Worm (Caenorhabditis elegans) whole organism, L1 larva: ENCODE results near the gene srh-70.
A peak's percentile ranks its signal among the peaks of the same experiment; 100 is the strongest.

Source experiments
- C16A3.4 ChIP-seq: fragments of 150-350 bp; optimal IDR thresholded peaks from 2 replicates; lab custom pipeline; 2014; ENCODE audit warnings: missing biosample characterization, missing genetic modification characterization
- aha-1 ChIP-seq: fragments of 150-350 bp; optimal IDR thresholded peaks from 2 replicates; lab custom pipeline; 2014; ENCODE audit warnings: missing biosample characterization, missing genetic modification characterization
- alr-1 ChIP-seq: fragments of 200-800 bp; sonication (Bioruptor generic); optimal IDR thresholded peaks from 2 replicates; lab custom pipeline; 2018; ENCODE audit warnings: borderline replicate concordance, mild to moderate bottlenecking, missing genetic modification characterization, missing compliant biosample characterization
- aly-2 ChIP-seq: fragments of 150-350 bp; optimal IDR thresholded peaks from 2 replicates; lab custom pipeline; 2014; ENCODE audit warnings: missing biosample characterization, missing genetic modification characterization
- ama-1 ChIP-seq: fragments of 150-350 bp; optimal IDR thresholded peaks from 2 replicates; lab custom pipeline; 2014
- ceh-63 ChIP-seq: fragments of 200-800 bp; sonication (Bioruptor generic); optimal IDR thresholded peaks from 2 replicates; lab custom pipeline; 2018; ENCODE audit warnings: mild to moderate bottlenecking, missing genetic modification characterization, missing compliant biosample characterization
- ceh-8 ChIP-seq: fragments of 200-800 bp; sonication (Bioruptor generic); optimal IDR thresholded peaks from 2 replicates; lab custom pipeline; 2018; ENCODE audit warnings: mild to moderate bottlenecking, missing genetic modification characterization, moderate library complexity, missing compliant biosample characterization
- ceh-88 ChIP-seq: fragments of 200-800 bp; sonication (Bioruptor generic); IDR thresholded peaks from 2 replicates; pipeline ENCODE4 v1.3.6; 2022; ENCODE audit warnings: missing genetic modification characterization, missing compliant biosample characterization
- ceh-90 ChIP-seq: sonication (generic microtip); optimal IDR thresholded peaks from 2 replicates; lab custom pipeline; 2016; ENCODE audit warnings: missing genetic modification characterization, missing compliant biosample characterization
- ces-1 ChIP-seq: fragments of 150-350 bp; optimal IDR thresholded peaks from 2 replicates; lab custom pipeline; 2014; ENCODE audit warnings: missing biosample characterization, missing genetic modification reagents, missing genetic modification characterization
- dpl-1 ChIP-seq, 3 experiments: fragments of 150-350 bp in 2 of 3; sonication (generic microtip) in 1 of 3; optimal IDR thresholded peaks; 2 replicates each; lab custom pipeline; 2014 to 2017; ENCODE audit warnings: missing biosample characterization in 3 of 3, missing genetic modification characterization in 3 of 3, missing genetic modification reagents in 3 of 3
- dsc-1 ChIP-seq: sonication (generic microtip); optimal IDR thresholded peaks from 2 replicates; lab custom pipeline; 2016; ENCODE audit warnings: mild to moderate bottlenecking, missing genetic modification characterization, missing compliant biosample characterization
- efl-1 ChIP-seq, 4 experiments: fragments of 150-350 bp; optimal IDR thresholded peaks in 3 of 4; peaks in 1 of 4; 1 replicate in 1 of 4; 2 replicates in 3 of 4; lab custom pipeline; 2014; ENCODE audit warnings: missing biosample characterization in 2 of 4, missing genetic modification characterization in 2 of 4, missing genetic modification reagents in 2 of 4
- efl-3 ChIP-seq: fragments of 200-800 bp; sonication (Bioruptor generic); optimal IDR thresholded peaks from 2 replicates; lab custom pipeline; 2018; ENCODE audit warnings: mild to moderate bottlenecking, missing genetic modification characterization, missing compliant biosample characterization
- egl-27 ChIP-seq, 2 experiments: fragments of 150-350 bp in 1 of 2; sonication (generic microtip); optimal IDR thresholded peaks; 3 replicates each; lab custom pipeline; 2017 to 2018; ENCODE audit warnings: missing biosample characterization in 2 of 2, missing genetic modification characterization in 2 of 2, missing genetic modification reagents in 2 of 2
- fkh-10 ChIP-seq: sonication (generic microtip); optimal IDR thresholded peaks from 2 replicates; lab custom pipeline; 2017; ENCODE audit warnings: missing biosample characterization, missing genetic modification reagents, missing genetic modification characterization
- fkh-4 ChIP-seq: sonication (generic microtip); optimal IDR thresholded peaks from 2 replicates; lab custom pipeline; 2016; ENCODE audit warnings: missing compliant biosample characterization, missing genetic modification characterization, borderline replicate concordance
- fkh-8 ChIP-seq: sonication (generic microtip); optimal IDR thresholded peaks from 2 replicates; lab custom pipeline; 2016; ENCODE audit warnings: mild to moderate bottlenecking, missing genetic modification characterization, missing compliant biosample characterization
- grh-1 ChIP-seq: fragments of 200-800 bp; sonication (Bioruptor generic); IDR thresholded peaks from 2 replicates; pipeline ENCODE4 v1.3.6; 2022; ENCODE audit warnings: missing genetic modification reagents, missing genetic modification characterization, missing compliant biosample characterization
- hlh-17 ChIP-seq: fragments of 200-800 bp; sonication (Bioruptor generic); optimal IDR thresholded peaks from 2 replicates; lab custom pipeline; 2018; ENCODE audit warnings: missing genetic modification characterization, mild to moderate bottlenecking, missing compliant biosample characterization, moderate library complexity, borderline replicate concordance
- irx-1 ChIP-seq: sonication (generic microtip); optimal IDR thresholded peaks from 2 replicates; lab custom pipeline; 2016; ENCODE audit warnings: missing genetic modification characterization, missing compliant biosample characterization
- isw-1 ChIP-seq: fragments of 200-800 bp; sonication (Bioruptor generic); IDR thresholded peaks from 2 replicates; pipeline ENCODE4 v1.3.6; 2022; ENCODE audit warnings: missing genetic modification characterization, missing compliant biosample characterization
- jun-1 ChIP-seq: fragments of 150-350 bp; optimal IDR thresholded peaks from 2 replicates; lab custom pipeline; 2014; ENCODE audit warnings: missing biosample characterization, missing genetic modification reagents, missing genetic modification characterization
- lin-13 ChIP-seq: fragments of 150-350 bp; optimal IDR thresholded peaks from 2 replicates; lab custom pipeline; 2014; ENCODE audit warnings: missing biosample characterization, missing genetic modification reagents, missing genetic modification characterization
- lin-14 ChIP-seq: fragments of 200-800 bp; sonication (Bioruptor generic); optimal IDR thresholded peaks from 2 replicates; lab custom pipeline; 2018; ENCODE audit warnings: mild to moderate bottlenecking, missing genetic modification characterization, moderate library complexity, missing compliant biosample characterization
- lin-35 ChIP-seq, 2 experiments: fragments of 150-350 bp; optimal IDR thresholded peaks; 2 replicates each; lab custom pipeline; 2014; ENCODE audit warnings: missing biosample characterization in 2 of 2, missing genetic modification characterization in 2 of 2, missing genetic modification reagents in 2 of 2
- nhr-12 ChIP-seq: sonication (generic microtip); optimal IDR thresholded peaks from 2 replicates; lab custom pipeline; 2017; ENCODE audit warnings: missing biosample characterization, missing genetic modification characterization
- nhr-20 ChIP-seq: sonication (generic microtip); optimal IDR thresholded peaks from 2 replicates; lab custom pipeline; 2016; ENCODE audit warnings: mild to moderate bottlenecking, missing genetic modification characterization, missing compliant biosample characterization
- nhr-28 ChIP-seq: fragments of 150-350 bp; optimal IDR thresholded peaks from 2 replicates; lab custom pipeline; 2014; ENCODE audit warnings: missing biosample characterization, missing genetic modification characterization
- nhr-47 ChIP-seq: sonication (generic microtip); optimal IDR thresholded peaks from 2 replicates; lab custom pipeline; 2016; ENCODE audit warnings: mild to moderate bottlenecking, missing genetic modification characterization, moderate library complexity, missing compliant biosample characterization
- nhr-71 ChIP-seq: sonication (generic microtip); optimal IDR thresholded peaks from 2 replicates; lab custom pipeline; 2016; ENCODE audit warnings: mild to moderate bottlenecking, missing genetic modification characterization, moderate library complexity, missing compliant biosample characterization
- nhr-77 ChIP-seq: fragments of 150-350 bp; optimal IDR thresholded peaks from 2 replicates; lab custom pipeline; 2014; ENCODE audit warnings: missing biosample characterization, missing genetic modification characterization
- nhr-85 ChIP-seq: sonication (generic microtip); peaks from one replicate; lab custom pipeline; 2016; ENCODE audit warnings: missing genetic modification characterization, inconsistent platforms, missing compliant biosample characterization
- nhr-90 ChIP-seq: sonication (generic microtip); optimal IDR thresholded peaks from 2 replicates; lab custom pipeline; 2016; ENCODE audit warnings: mild to moderate bottlenecking, missing genetic modification characterization, missing compliant biosample characterization; ENCODE audit not compliant: poor library complexity
- pax-3 ChIP-seq: fragments of 200-800 bp; sonication (Bioruptor generic); optimal IDR thresholded peaks from 2 replicates; lab custom pipeline; 2018; ENCODE audit warnings: mild to moderate bottlenecking, missing genetic modification characterization, moderate library complexity, missing compliant biosample characterization
- pqm-1 ChIP-seq: sonication (generic microtip); optimal IDR thresholded peaks from 3 replicates; lab custom pipeline; 2017; ENCODE audit warnings: missing biosample characterization, missing genetic modification characterization
- rnt-1 ChIP-seq: sonication (generic microtip); optimal IDR thresholded peaks from 2 replicates; lab custom pipeline; 2016; ENCODE audit warnings: mild to moderate bottlenecking, missing genetic modification characterization, moderate library complexity, missing compliant biosample characterization
- skn-1 ChIP-seq: fragments of 150-350 bp; optimal IDR thresholded peaks from 2 replicates; lab custom pipeline; 2014; ENCODE audit warnings: missing biosample characterization, missing genetic modification characterization
- sptf-1 ChIP-seq: fragments of 150-350 bp; optimal IDR thresholded peaks from 2 replicates; lab custom pipeline; 2014; ENCODE audit warnings: missing biosample characterization, missing genetic modification characterization
- sup-37 ChIP-seq: fragments of 200-800 bp; sonication (Bioruptor generic); optimal IDR thresholded peaks from 2 replicates; lab custom pipeline; 2018; ENCODE audit warnings: mild to moderate bottlenecking, missing genetic modification characterization, missing compliant biosample characterization
- tbx-2 ChIP-seq: sonication (generic microtip); optimal IDR thresholded peaks from 2 replicates; lab custom pipeline; 2016; ENCODE audit warnings: missing genetic modification characterization, missing compliant biosample characterization
- unc-130 ChIP-seq: fragments of 150-350 bp; optimal IDR thresholded peaks from 2 replicates; lab custom pipeline; 2017; ENCODE audit warnings: missing biosample characterization, missing genetic modification characterization, inconsistent platforms
- unc-30 ChIP-seq: sonication (generic microtip); optimal IDR thresholded peaks from 2 replicates; lab custom pipeline; 2017; ENCODE audit warnings: missing biosample characterization, missing genetic modification characterization
- vab-15 ChIP-seq: sonication (generic microtip); optimal IDR thresholded peaks from 2 replicates; lab custom pipeline; 2017; ENCODE audit warnings: missing genotype, mild to moderate bottlenecking, missing genetic modification characterization, missing compliant biosample characterization
- zag-1 ChIP-seq: fragments of 150-350 bp; optimal IDR thresholded peaks from 2 replicates; lab custom pipeline; 2014; ENCODE audit warnings: missing biosample characterization, missing genetic modification characterization
- zip-4 ChIP-seq: fragments of 200-800 bp; sonication (Bioruptor generic); optimal IDR thresholded peaks from 2 replicates; lab custom pipeline; 2018; ENCODE audit warnings: mild to moderate bottlenecking, missing genetic modification characterization, moderate library complexity, missing compliant biosample characterization

srh-70 gene

ce11 chrII:12499969-12500368, 18.7 kb downstream of the srh-70 start:
- TF ChIP-seq ceh-8 (GFP tag; lab: Kevin White, UChicago) (no peak), fkh-10 (GFP tag; lab: Kevin White, UChicago) (peak; percentile 78), dpl-1 (GFP tag; optimal IDR thresholded peaks at IDR 0.05; lab: Kevin White, UChicago) (peak in 1 of 3 experiments; percentile 21), nhr-71 (peak; percentile 18), efl-1 (optimal IDR thresholded peaks at IDR 0.05; lab: Kevin White, UChicago) (peak; percentile 8 to 72), efl-1 (GFP tag; optimal IDR thresholded peaks at IDR 0.05 in 1 of 2; lab: Kevin White, UChicago) (peak; percentile 29 to 80), lin-14 (GFP tag; lab: Kevin White, UChicago) (peak; percentile 67)

ce11 chrII:12496981-12497380, 21.7 kb downstream of the srh-70 start, which contains the start of gene T21B4.3:
Gene T21B4.3 (minus strand): TSS chrII:12497081.
- TF ChIP-seq efl-3: no peak
- no peak for TF ChIP-seq lin-35 (GFP tag; optimal IDR thresholded peaks at IDR 0.05; lab: Kevin White, UChicago)
- TF ChIP-seq pqm-1: no peak
- no peak for TF ChIP-seq ceh-63 (GFP tag; lab: Kevin White, UChicago)
- no peak for TF ChIP-seq dsc-1 (tag; lab: Kevin White, UChicago)
- TF ChIP-seq nhr-12: no peak
- no peak for TF ChIP-seq nhr-47

DNA sequence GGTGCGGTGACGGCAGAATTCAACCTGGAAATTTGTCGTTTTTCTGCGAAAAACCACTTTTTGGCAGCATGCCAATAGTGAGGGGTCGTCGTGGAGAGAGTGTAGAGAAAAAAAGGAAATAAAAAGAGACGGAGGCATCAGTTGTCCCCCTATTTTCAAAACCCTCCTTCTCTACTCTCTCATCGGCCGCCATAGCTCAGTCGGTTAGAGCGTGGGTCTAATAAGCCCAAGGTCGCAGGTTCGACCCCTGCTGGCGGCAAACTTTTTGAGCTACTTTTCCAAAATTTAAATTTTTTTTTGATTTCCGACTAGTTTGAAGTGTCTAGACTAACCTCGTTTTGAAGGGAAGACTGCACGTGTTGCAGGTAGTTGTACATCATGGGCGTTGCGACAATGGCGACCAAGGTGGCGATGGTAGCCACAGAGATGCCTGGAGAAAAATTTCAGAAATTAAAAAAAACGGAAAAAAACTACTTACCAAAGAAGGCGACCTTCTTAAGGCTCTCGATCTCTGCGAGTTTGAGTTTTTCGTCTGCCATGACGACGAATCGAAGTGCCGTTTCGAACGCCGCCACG, 24.0 kb downstream of the srh-70 start, which contains the start of gene col-85:
Gene col-85, minus strand, starts transcription at position 540 of the 576 bp plus-strand sequence.
- peak in 1 of 2 experiments; percentile 53 for TF ChIP-seq egl-27 (tag; optimal IDR thresholded peaks at IDR 0.05; lab: Kevin White, UChicago)
- peak; percentile 65 for TF ChIP-seq C16A3.4 (tag; lab: Kevin White, UChicago)
- no peak for TF ChIP-seq ceh-90 (tag; lab: Kevin White, UChicago)
- TF ChIP-seq dsc-1 (tag; lab: Kevin White, UChicago): peak; percentile 75
- peak; percentile 57 for TF ChIP-seq irx-1 (tag; lab: Kevin White, UChicago)
- no peak for TF ChIP-seq sup-37 (GFP tag; lab: Kevin White, UChicago)
- TF ChIP-seq aly-2 (tag; lab: Kevin White, UChicago): peak; percentile 49
- TF ChIP-seq nhr-28 (tag; lab: Kevin White, UChicago): no peak
- no peak for TF ChIP-seq ama-1 (lab: Kevin White, UChicago)
- no peak for TF ChIP-seq ces-1
- TF ChIP-seq zip-4 (GFP tag; lab: Kevin White, UChicago): no peak
- TF ChIP-seq fkh-4 (tag; lab: Kevin White, UChicago): no peak
- peak; percentile 72 for TF ChIP-seq nhr-85 (tag; lab: Kevin White, UChicago)
- peak; percentile 11 for TF ChIP-seq pqm-1
- TF ChIP-seq sptf-1: no peak
- TF ChIP-seq lin-14 (GFP tag; lab: Kevin White, UChicago): peak; percentile 74
- peak; percentile 70 for TF ChIP-seq nhr-20 (tag; lab: Kevin White, UChicago)
- TF ChIP-seq vab-15 (tag; lab: Kevin White, UChicago): peak; percentile 63
- TF ChIP-seq efl-1 (optimal IDR thresholded peaks at IDR 0.05; lab: Kevin White, UChicago): peak; percentile 65 to 71
- TF ChIP-seq efl-1 (GFP tag; optimal IDR thresholded peaks at IDR 0.05 in 1 of 2; lab: Kevin White, UChicago): peak; percentile 66 to 97
- TF ChIP-seq ceh-88 (GFP tag; lab: Robert Waterston, UW): no peak
- peak; percentile 62 for TF ChIP-seq tbx-2 (tag; lab: Kevin White, UChicago)
- TF ChIP-seq isw-1 (GFP tag; lab: Robert Waterston, UW): peak; percentile 36; the same call in 1 of the 2 replicates
- no peak for TF ChIP-seq zag-1 (tag; lab: Kevin White, UChicago)
- TF ChIP-seq nhr-71: peak; percentile 78
- TF ChIP-seq skn-1: peak; percentile 53
- peak; percentile 83 for TF ChIP-seq fkh-8 (tag; lab: Kevin White, UChicago)
- TF ChIP-seq rnt-1 (tag; lab: Kevin White, UChicago): peak; percentile 68
- peak; percentile 70 for TF ChIP-seq nhr-90 (tag; lab: Kevin White, UChicago)
- TF ChIP-seq grh-1: peak; percentile 43; the same call in 1 of the 2 replicates
- peak; percentile 70 for TF ChIP-seq nhr-77 (tag; lab: Kevin White, UChicago)
- peak; percentile 54 for TF ChIP-seq lin-13 (GFP tag; lab: Kevin White, UChicago)
- TF ChIP-seq pax-3 (tag; lab: Kevin White, UChicago): peak; percentile 47
- TF ChIP-seq alr-1: no peak
- no peak for TF ChIP-seq unc-30 (tag; lab: Kevin White, UChicago)
- TF ChIP-seq unc-130: peak; percentile 12
- no peak for TF ChIP-seq aha-1 (tag; lab: Kevin White, UChicago)
- TF ChIP-seq dpl-1 (GFP tag; optimal IDR thresholded peaks at IDR 0.05; lab: Kevin White, UChicago): peak; percentile 44 to 66 (median 54)
- no peak for TF ChIP-seq hlh-17 (GFP tag; lab: Kevin White, UChicago)
- peak; percentile 37 for TF ChIP-seq jun-1
